Worm (Caenorhabditis elegans): ENCODE data around the gene Y69E1A.5.

ce11 chrIV:10951997-10952396, 5.5 kb downstream of the Y69E1A.5 start, which contains the start of gene Y69E1A.3:
- TF ChIP-seq lin-39 (tag; optimal IDR thresholded peaks at IDR 0.05) (no peak), mdl-1 (tag; optimal IDR thresholded peaks at IDR 0.05) (no peak), ztf-4 (tag; optimal IDR thresholded peaks at IDR 0.05) (no peak), R02D3.7 (tag; optimal IDR thresholded peaks at IDR 0.05) (no peak), nhr-43 (tag; optimal IDR thresholded peaks at IDR 0.05; ENCODE audit: poor library complexity, severe bottlenecking) (no peak), ztf-11 (tag; optimal IDR thresholded peaks at IDR 0.05) (no peak), ceh-28 (tag; optimal IDR thresholded peaks at IDR 0.05) (no peak), unc-62 (GFP tag; optimal IDR thresholded peaks at IDR 0.05) (no peak), nhr-237 (tag; optimal IDR thresholded peaks at IDR 0.05) (no peak), zag-1 (tag; optimal IDR thresholded peaks at IDR 0.05) (no peak), sea-2 (GFP tag; optimal IDR thresholded peaks at IDR 0.05) (no peak), elt-2 (tag; optimal IDR thresholded peaks at IDR 0.05) (no peak)

Data from whole organism, L3 larva.